Worm (Caenorhabditis elegans): ENCODE data around the gene acs-4.
A peak's percentile ranks its signal among the peaks of the same experiment; 100 is the strongest.

The acs-4 gene

ce11 chrIII:7142172-7142601 lies 25.5 kb upstream of the acs-4 start:
- TF ChIP-seq egl-27 (tag; optimal IDR thresholded peaks at IDR 0.05), result peak; percentile 25
- peak; percentile 76 for TF ChIP-seq ama-1 (optimal IDR thresholded peaks at IDR 0.05)
- TF ChIP-seq R02D3.7 (tag; optimal IDR thresholded peaks at IDR 0.05), result no peak
- TF ChIP-seq snpc-4 (tag; optimal IDR thresholded peaks at IDR 0.05), result peak; percentile 95
- no peak for TF ChIP-seq ZK546.5 (tag; optimal IDR thresholded peaks at IDR 0.05)
- TF ChIP-seq crh-2 (tag; optimal IDR thresholded peaks at IDR 0.05), result peak; percentile 34
- TF ChIP-seq peb-1 (tag; optimal IDR thresholded peaks at IDR 0.05), result no peak
- TF ChIP-seq nhr-10 (tag; optimal IDR thresholded peaks at IDR 0.05), result no peak
- peak; percentile 64 for TF ChIP-seq gmeb-1 (tag; optimal IDR thresholded peaks at IDR 0.05)
- TF ChIP-seq nhr-25 (tag; optimal IDR thresholded peaks at IDR 0.05), result peak; percentile 3
- TF ChIP-seq F13H6.1 (tag; optimal IDR thresholded peaks at IDR 0.05), result peak; percentile 4
- TF ChIP-seq nhr-21 (tag; optimal IDR thresholded peaks at IDR 0.05), result peak; percentile 10
- TF ChIP-seq lsy-2 (tag; optimal IDR thresholded peaks at IDR 0.05), result peak; percentile 36 to 45
- TF ChIP-seq elt-3 (tag; optimal IDR thresholded peaks at IDR 0.05), result no peak
- TF ChIP-seq nhr-77 (tag; optimal IDR thresholded peaks at IDR 0.05), result no peak
- TF ChIP-seq ceh-16 (tag; optimal IDR thresholded peaks at IDR 0.05), result no peak
- TF ChIP-seq sma-3 (GFP tag; optimal IDR thresholded peaks at IDR 0.05), result peak; percentile 64
- TF ChIP-seq sma-9 (GFP tag; optimal IDR thresholded peaks at IDR 0.05), result peak; percentile 25
- TF ChIP-seq sma-9 (tag; optimal IDR thresholded peaks at IDR 0.05), result no peak

ce11 chrIII:7144749-7145148 lies 22.9 kb upstream of the acs-4 start, which contains the start of gene glr-2:
glr-2 (minus strand) TSS chrIII:7144959.
- no peak for TF ChIP-seq egl-27 (tag; optimal IDR thresholded peaks at IDR 0.05)
- no peak for TF ChIP-seq unc-62 (GFP tag; optimal IDR thresholded peaks at IDR 0.05)
- TF ChIP-seq mdl-1 (tag; optimal IDR thresholded peaks at IDR 0.05), result no peak
- TF ChIP-seq ceh-16 (tag; optimal IDR thresholded peaks at IDR 0.05), result no peak

- TF ChIP-seq blmp-1 (tag; optimal IDR thresholded peaks at IDR 0.05; ENCODE audit: insufficient read depth), result no peak
- TF ChIP-seq sma-3 (GFP tag; optimal IDR thresholded peaks at IDR 0.05), result no peak
- no peak for TF ChIP-seq ceh-16 (tag; optimal IDR thresholded peaks at IDR 0.05)
- no peak for TF ChIP-seq skn-1 (tag; optimal IDR thresholded peaks at IDR 0.05)
- TF ChIP-seq lin-39 (tag; optimal IDR thresholded peaks at IDR 0.05), result no peak
- TF ChIP-seq unc-55 (GFP tag; optimal IDR thresholded peaks at IDR 0.05), result no peak
These were observed 21.3 kb upstream of the acs-4 start for ce11 chrIII:7146341-7146740.

ce11 chrIII:7148191-7148590 lies 19.4 kb upstream of the acs-4 start:
- TF ChIP-seq ceh-16 (tag; optimal IDR thresholded peaks at IDR 0.05) (no peak), blmp-1 (tag; optimal IDR thresholded peaks at IDR 0.05; ENCODE audit: insufficient read depth) (no peak), ztf-11 (tag; optimal IDR thresholded peaks at IDR 0.05) (no peak), lsy-2 (tag; optimal IDR thresholded peaks at IDR 0.05) (no peak), gmeb-1 (tag; optimal IDR thresholded peaks at IDR 0.05) (no peak), Y55F3AM.14 (GFP tag; optimal IDR thresholded peaks at IDR 0.05) (no peak), mbf-1 (tag; optimal IDR thresholded peaks at IDR 0.05) (no peak), ztf-4 (tag; optimal IDR thresholded peaks at IDR 0.05) (no peak), sma-9 (GFP tag; optimal IDR thresholded peaks at IDR 0.05) (no peak), sma-9 (tag; optimal IDR thresholded peaks at IDR 0.05) (no peak), nhr-11 (tag; optimal IDR thresholded peaks at IDR 0.05) (no peak), nhr-77 (tag; optimal IDR thresholded peaks at IDR 0.05) (no peak), R02D3.7 (tag; optimal IDR thresholded peaks at IDR 0.05) (no peak), nhr-129 (tag; optimal IDR thresholded peaks at IDR 0.05) (no peak), snpc-4 (tag; optimal IDR thresholded peaks at IDR 0.05) (no peak), aly-2 (tag; optimal IDR thresholded peaks at IDR 0.05) (no peak)

ce11 chrIII:7150162-7150561 lies 17.5 kb upstream of the acs-4 start:
- no peak for TF ChIP-seq ztf-11 (tag; optimal IDR thresholded peaks at IDR 0.05)
- TF ChIP-seq nhr-25 (tag; optimal IDR thresholded peaks at IDR 0.05), result no peak
- TF ChIP-seq nhr-237 (tag; optimal IDR thresholded peaks at IDR 0.05), result no peak
- no peak for TF ChIP-seq dmd-4 (tag; optimal IDR thresholded peaks at IDR 0.05)
- no peak for TF ChIP-seq elt-3 (tag; optimal IDR thresholded peaks at IDR 0.05)
- TF ChIP-seq ztf-1 (GFP tag; conservative IDR thresholded peaks at IDR 0.05), result no peak
- no peak for TF ChIP-seq C34F6.9 (tag; optimal IDR thresholded peaks at IDR 0.05)
- TF ChIP-seq ztf-4 (tag; optimal IDR thresholded peaks at IDR 0.05), result no peak
- TF ChIP-seq ceh-82 (tag; optimal IDR thresholded peaks at IDR 0.05), result no peak
- TF ChIP-seq elt-1 (tag; optimal IDR thresholded peaks at IDR 0.05), result no peak
- no peak for TF ChIP-seq ceh-16 (tag; optimal IDR thresholded peaks at IDR 0.05)
- TF ChIP-seq fos-1 (tag; optimal IDR thresholded peaks at IDR 0.05), result no peak
- TF ChIP-seq gmeb-1 (tag; optimal IDR thresholded peaks at IDR 0.05), result no peak

Data from whole organism, L2 larva.